Fruit fly (Drosophila melanogaster) whole organism, embryonic: ENCODE results near the gene Psa.

Experiments used
- BtbVII ChIP-seq: fragments of 200-800 bp; sonication (Bioruptor generic); optimal IDR thresholded peaks from 3 replicates; lab custom pipeline; 2017; ENCODE audit warnings: missing biosample characterization, mild to moderate bottlenecking, missing genetic modification characterization
- CG10209 ChIP-seq: fragments of 200-800 bp; sonication (Bioruptor generic); optimal IDR thresholded peaks from 3 replicates; lab custom pipeline; 2017; ENCODE audit warnings: missing biosample characterization, mild to moderate bottlenecking, missing genetic modification characterization, missing genetic modification reagents
- CG11456 ChIP-seq: fragments of 200-800 bp; sonication (Bioruptor generic); IDR thresholded peaks from 3 replicates; pipeline ENCODE4 v1.3.6; 2022; ENCODE audit warnings: missing biosample characterization, missing genetic modification characterization
- CG11695 ChIP-seq: fragments of 200-800 bp; sonication (Bioruptor generic); IDR thresholded peaks from 3 replicates; pipeline ENCODE4 v1.3.6; 2022; ENCODE audit warnings: missing biosample characterization, missing genetic modification characterization
- CG12769 ChIP-seq: fragments of 200-800 bp; sonication (Bioruptor generic); optimal IDR thresholded peaks from 2 replicates; lab custom pipeline; 2019; ENCODE audit warnings: missing biosample characterization, mild to moderate bottlenecking, missing genetic modification characterization, moderate library complexity
- CG14441 ChIP-seq: fragments of 200-800 bp; sonication (Bioruptor generic); IDR thresholded peaks from 2 replicates; pipeline ENCODE4 v1.3.6; 2022; ENCODE audit warnings: missing biosample characterization, missing genetic modification characterization
- CG15601 ChIP-seq: fragments of 200-800 bp; sonication (Bioruptor generic); optimal IDR thresholded peaks from 3 replicates; lab custom pipeline; 2019; ENCODE audit warnings: missing biosample characterization, mild to moderate bottlenecking, missing genetic modification characterization, moderate library complexity
- CG1647 ChIP-seq: fragments of 200-800 bp; sonication (Bioruptor generic); optimal IDR thresholded peaks from 3 replicates; lab custom pipeline; 2016; ENCODE audit warnings: missing biosample characterization, missing genetic modification characterization
- CG31365 ChIP-seq: fragments of 200-800 bp; sonication (Bioruptor generic); optimal IDR thresholded peaks from 2 replicates; lab custom pipeline; 2018; ENCODE audit warnings: missing biosample characterization, mild to moderate bottlenecking, missing genetic modification characterization
- CG3163 ChIP-seq: fragments of 200-800 bp; sonication (Bioruptor generic); optimal IDR thresholded peaks from 3 replicates; lab custom pipeline; 2016; ENCODE audit warnings: missing biosample characterization, missing genetic modification characterization
- CG33557 ChIP-seq: fragments of 200-800 bp; sonication (Bioruptor generic); optimal IDR thresholded peaks from 2 replicates; lab custom pipeline; 2019; ENCODE audit warnings: missing biosample characterization, mild to moderate bottlenecking, missing genetic modification characterization, moderate library complexity
- CG3847 ChIP-seq: fragments of 200-800 bp; sonication (Bioruptor generic); IDR thresholded peaks from 2 replicates; pipeline ENCODE4 v1.3.6; 2022; ENCODE audit warnings: missing biosample characterization, missing genetic modification characterization
- CG4282 ChIP-seq: fragments of 200-800 bp; sonication (Bioruptor generic); optimal IDR thresholded peaks from 2 replicates; lab custom pipeline; 2016; ENCODE audit warnings: missing biosample characterization, missing genetic modification characterization
- CG6813 ChIP-seq: fragments of 200-800 bp; sonication (Bioruptor generic); optimal IDR thresholded peaks from 2 replicates; lab custom pipeline; 2017; ENCODE audit warnings: missing biosample characterization, missing genetic modification characterization, mild to moderate bottlenecking, moderate library complexity, missing genetic modification reagents
- CG8765 ChIP-seq: fragments of 200-800 bp; sonication (Bioruptor generic); IDR thresholded peaks from 2 replicates; pipeline ENCODE4 v1.3.6; 2022; ENCODE audit warnings: missing biosample characterization, missing genetic modification characterization
- Deaf1 ChIP-seq: fragments of 200-800 bp; optimal IDR thresholded peaks from 3 replicates; lab custom pipeline; 2019; ENCODE audit warnings: missing biosample characterization, mild to moderate bottlenecking, missing genetic modification characterization, moderate library complexity
- Doc2 ChIP-seq: fragments of 200-800 bp; sonication (Bioruptor generic); IDR thresholded peaks from 2 replicates; pipeline ENCODE4 v1.3.6; 2022; ENCODE audit warnings: missing biosample characterization, missing genetic modification characterization
- Doc3 ChIP-seq: fragments of 200-800 bp; sonication (Bioruptor generic); IDR thresholded peaks from 3 replicates; pipeline ENCODE4 v1.3.6; 2022; ENCODE audit warnings: missing biosample characterization, missing genetic modification characterization; ENCODE audit not compliant: partially characterized antibody
- Dp ChIP-seq: fragments of 200-800 bp; sonication (Bioruptor generic); optimal IDR thresholded peaks from 2 replicates; lab custom pipeline; 2018; ENCODE audit warnings: missing biosample characterization, mild to moderate bottlenecking, missing genetic modification characterization, moderate library complexity
- Dref ChIP-seq: fragments of 200-800 bp; sonication (Bioruptor generic); IDR thresholded peaks from 2 replicates; pipeline ENCODE4 v1.3.6; 2022; ENCODE audit warnings: missing biosample characterization, missing genetic modification characterization
- Ets97D ChIP-seq: fragments of 200-800 bp; sonication (Bioruptor generic); optimal IDR thresholded peaks from 3 replicates; lab custom pipeline; 2016; ENCODE audit warnings: missing biosample characterization, missing genetic modification characterization
- Hr39 ChIP-seq: fragments of >200 bp; optimal IDR thresholded peaks from 2 replicates; lab custom pipeline; 2017
- MBD-R2 ChIP-seq: fragments of 200-800 bp; sonication (Bioruptor generic); IDR thresholded peaks from 2 replicates; pipeline ENCODE4 v1.3.6; 2022; ENCODE audit warnings: missing biosample characterization, missing genetic modification characterization
- Mrtf ChIP-seq: fragments of 200-800 bp; sonication (Bioruptor generic); IDR thresholded peaks from 3 replicates; pipeline ENCODE4 v1.3.6; 2022; ENCODE audit warnings: missing biosample characterization, missing genetic modification characterization
- Rx ChIP-seq: fragments of 200-800 bp; sonication (Bioruptor generic); IDR thresholded peaks from 2 replicates; pipeline ENCODE4 v1.3.6; 2022; ENCODE audit warnings: missing biosample characterization, missing genetic modification characterization
- Sin3A ChIP-seq: fragments of >200 bp; optimal IDR thresholded peaks from 2 replicates; lab custom pipeline; 2018
- Taf1 ChIP-seq: fragments of 200-800 bp; sonication (Bioruptor generic); IDR thresholded peaks from 2 replicates; pipeline ENCODE4 v1.3.6; 2022; ENCODE audit warnings: missing biosample characterization, missing genetic modification characterization
- aop ChIP-seq: fragments of 200-800 bp; sonication (Bioruptor generic); IDR thresholded peaks from 2 replicates; pipeline ENCODE4 v1.3.6; 2022; ENCODE audit warnings: missing biosample characterization, missing genetic modification characterization
- ato ChIP-seq: fragments of 200-800 bp; sonication (Bioruptor generic); IDR thresholded peaks from 2 replicates; pipeline ENCODE4 v1.3.6; 2022; ENCODE audit warnings: missing biosample characterization, missing genetic modification characterization; ENCODE audit not compliant: partially characterized antibody
- bigmax ChIP-seq: fragments of 200-800 bp; sonication (Bioruptor generic); optimal IDR thresholded peaks from 2 replicates; lab custom pipeline; 2018; ENCODE audit warnings: missing biosample characterization, mild to moderate bottlenecking, missing genetic modification characterization
- ci ChIP-seq: fragments of 200-800 bp; sonication (Bioruptor generic); IDR thresholded peaks from 3 replicates; pipeline ENCODE4 v1.3.6; 2022; ENCODE audit warnings: missing biosample characterization, missing genetic modification characterization
- croc ChIP-seq: fragments of 200-800 bp; sonication (Bioruptor generic); conservative IDR thresholded peaks from 3 replicates; pipeline ENCODE4 v1.3.6; 2022; ENCODE audit warnings: missing biosample characterization, missing genetic modification characterization
- da ChIP-seq: fragments of 200-800 bp; sonication (Bioruptor generic); optimal IDR thresholded peaks from 2 replicates; lab custom pipeline; 2016; ENCODE audit warnings: missing biosample characterization, missing genetic modification characterization
- dati ChIP-seq: fragments of 200-800 bp; sonication (Bioruptor generic); IDR thresholded peaks from 2 replicates; pipeline ENCODE4 v1.3.6; 2022; ENCODE audit warnings: missing biosample characterization, missing genetic modification characterization
- dmrt99B ChIP-seq: fragments of 200-800 bp; sonication (Bioruptor generic); optimal IDR thresholded peaks from 2 replicates; lab custom pipeline; 2018; ENCODE audit warnings: missing biosample characterization, mild to moderate bottlenecking, missing genetic modification characterization, moderate library complexity
- ewg ChIP-seq: fragments of 200-800 bp; sonication (Bioruptor generic); optimal IDR thresholded peaks from 3 replicates; lab custom pipeline; 2017; ENCODE audit warnings: mild to moderate bottlenecking, missing biosample characterization, missing genetic modification reagents, missing genetic modification characterization
- eyg ChIP-seq: fragments of 200-800 bp; sonication (Bioruptor generic); optimal IDR thresholded peaks from 3 replicates; lab custom pipeline; 2016; ENCODE audit warnings: missing biosample characterization, missing genetic modification characterization
- fu2 ChIP-seq: fragments of 200-800 bp; sonication (Bioruptor generic); optimal IDR thresholded peaks from 2 replicates; lab custom pipeline; 2016; ENCODE audit warnings: missing biosample characterization, missing genetic modification characterization
- gcm ChIP-seq: fragments of 200-800 bp; sonication (Bioruptor generic); optimal IDR thresholded peaks from 2 replicates; lab custom pipeline; 2019; ENCODE audit warnings: missing biosample characterization, mild to moderate bottlenecking, missing genetic modification characterization, moderate library complexity
- grn ChIP-seq: fragments of 200-800 bp; sonication (Bioruptor generic); optimal IDR thresholded peaks from 3 replicates; lab custom pipeline; 2017; ENCODE audit warnings: missing biosample characterization, missing genetic modification characterization
- gro ChIP-seq: fragments of 200-800 bp; sonication (Bioruptor generic); optimal IDR thresholded peaks from 2 replicates; lab custom pipeline; 2016; ENCODE audit warnings: missing biosample characterization, missing genetic modification characterization
- gt ChIP-seq: fragments of 200-800 bp; sonication (Bioruptor generic); IDR thresholded peaks from 2 replicates; pipeline ENCODE4 v1.3.6; 2022; ENCODE audit warnings: missing biosample characterization, missing genetic modification characterization
- hth ChIP-seq: fragments of >200 bp; optimal IDR thresholded peaks from 2 replicates; lab custom pipeline; 2017; ENCODE audit warnings: inconsistent platforms
- ind ChIP-seq: fragments of 200-800 bp; sonication (Bioruptor generic); optimal IDR thresholded peaks from 3 replicates; lab custom pipeline; 2016; ENCODE audit warnings: missing biosample characterization, missing genetic modification characterization
- lmd ChIP-seq: fragments of 200-800 bp; sonication (Bioruptor generic); IDR thresholded peaks from 2 replicates; pipeline ENCODE4 v1.3.6; 2022; ENCODE audit warnings: missing biosample characterization, missing genetic modification characterization
- nom ChIP-seq: fragments of 200-800 bp; sonication (Bioruptor generic); optimal IDR thresholded peaks from 2 replicates; lab custom pipeline; 2017; ENCODE audit warnings: missing biosample characterization, missing genetic modification characterization, mild to moderate bottlenecking, moderate library complexity, missing genetic modification reagents
- row ChIP-seq: fragments of 200-800 bp; sonication (Bioruptor generic); IDR thresholded peaks from 3 replicates; pipeline ENCODE4 v1.3.6; 2022; ENCODE audit warnings: missing biosample characterization, missing genetic modification characterization
- sd ChIP-seq: fragments of 200-800 bp; sonication (Bioruptor generic); optimal IDR thresholded peaks from 3 replicates; lab custom pipeline; 2018; ENCODE audit warnings: missing biosample characterization, mild to moderate bottlenecking, missing genetic modification characterization, moderate library complexity
- tll ChIP-seq, 2 experiments: fragments of 200-800 bp in 1 of 2; fragments of >200 bp in 1 of 2; sonication (Bioruptor generic) in 1 of 2; optimal IDR thresholded peaks; 2 replicates each; lab custom pipeline; 2017 to 2019; ENCODE audit warnings: missing biosample characterization in 2 of 2, missing genetic modification characterization in 2 of 2, mild to moderate bottlenecking in 1 of 2, moderate library complexity in 1 of 2
- toy ChIP-seq: fragments of 200-800 bp; sonication (Bioruptor generic); IDR thresholded peaks from 2 replicates; pipeline ENCODE4 v1.3.6; 2022; ENCODE audit warnings: missing biosample characterization, missing genetic modification characterization
- trem ChIP-seq: fragments of 200-800 bp; optimal IDR thresholded peaks from 3 replicates; lab custom pipeline; 2019; ENCODE audit warnings: missing biosample characterization, mild to moderate bottlenecking, missing genetic modification characterization, moderate library complexity
- yki ChIP-seq: fragments of >200 bp; optimal IDR thresholded peaks from 3 replicates; lab custom pipeline; 2018

The Psa gene

dm6 chr3L:1546349-1547116 lies 43.9 kb downstream of the Psa start (continued):
- TF ChIP-seq trem (tag; lab: Kevin White, UChicago) (no peak), dmrt99B (tag; lab: Kevin White, UChicago) (no peak), Doc2 (GFP tag; lab: Robert Waterston, UW) (no peak), Deaf1 (tag; lab: Kevin White, UChicago) (peak; percentile 83), sd (tag; lab: Kevin White, UChicago) (peak; percentile 6), toy (GFP tag; lab: Robert Waterston, UW) (no peak), nom (GFP tag; lab: Kevin White, UChicago) (peak; percentile 71), CG3163 (GFP tag; lab: Kevin White, UChicago) (no peak), ind (no peak), MBD-R2 (GFP tag; lab: Robert Waterston, UW) (no peak; the same call in 1 of the 2 replicates), gt (no peak), gro (no peak), CG1647 (GFP tag; lab: Kevin White, UChicago) (no peak), ato (no peak), ci (GFP tag; lab: Robert Waterston, UW) (peak; percentile 36; the same call in 1 of the 3 replicates), Rx (GFP tag; lab: Robert Waterston, UW) (no peak), CG31365 (no peak), bigmax (no peak), aop (GFP tag; lab: Robert Waterston, UW) (no peak), CG3847 (GFP tag; lab: Robert Waterston, UW) (no peak), croc (no peak), CG14441 (no peak), Ets97D (GFP tag; lab: Kevin White, UChicago) (no peak), yki (lab: Kevin White, UChicago) (no peak), Sin3A (lab: Kevin White, UChicago) (no peak), eyg (GFP tag; lab: Kevin White, UChicago) (no peak), Taf1 (no peak), dati (GFP tag; lab: Robert Waterston, UW) (no peak), Dp (GFP tag; lab: Kevin White, UChicago) (no peak), row (GFP tag; lab: Robert Waterston, UW) (0 out of 3 replicates have a peak, but pooled peaks have one; percentile 15), CG11695 (GFP tag; lab: Robert Waterston, UW) (no peak), CG4282 (GFP tag; lab: Kevin White, UChicago) (no peak), Mrtf (no peak; the same call in 2 of the 3 replicates), gcm (GFP tag; lab: Kevin White, UChicago) (peak; percentile 40), hth (lab: Kevin White, UChicago) (no peak), CG6813 (peak; percentile 18), CG12769 (tag; lab: Kevin White, UChicago) (peak; percentile 20), BtbVII (no peak), CG11456 (GFP tag; lab: Robert Waterston, UW) (no peak), CG33557 (no peak), da (GFP tag; lab: Kevin White, UChicago) (no peak), lmd (GFP tag; lab: Robert Waterston, UW) (no peak), CG8765 (GFP tag; lab: Robert Waterston, UW) (no peak), Dref (GFP tag; lab: Robert Waterston, UW) (no peak), fu2 (no peak), CG15601 (tag; lab: Kevin White, UChicago) (no peak), Hr39 (no peak), Doc3 (GFP tag; lab: Robert Waterston, UW) (no peak), grn (GFP tag; lab: Kevin White, UChicago) (no peak), CG10209 (GFP tag; lab: Kevin White, UChicago) (no peak), ewg (no peak), tll (GFP tag; optimal IDR thresholded peaks at IDR 0.05; lab: Kevin White, UChicago) (no peak)
